Fruit fly (Drosophila melanogaster) whole organism, adult: Measurements from ENCODE around the gene CG45218.
A peak's percentile ranks its signal among the peaks of the same experiment; 100 is the strongest.

Experiments
- CG11617 ChIP-seq: fragments of 200-800 bp; sonication (Bioruptor generic); optimal IDR thresholded peaks from 2 replicates; lab custom pipeline; 2017; ENCODE audit warnings: mild to moderate bottlenecking, missing biosample characterization, missing genetic modification reagents, missing genetic modification characterization
- CG12768 ChIP-seq: fragments of 200-800 bp; sonication (Bioruptor generic); optimal IDR thresholded peaks from 2 replicates; lab custom pipeline; 2017; ENCODE audit warnings: missing biosample characterization, missing genetic modification characterization, mild to moderate bottlenecking, moderate library complexity, missing genetic modification reagents
- CG14711 ChIP-seq: fragments of 200-800 bp; sonication (Bioruptor generic); optimal IDR thresholded peaks from 2 replicates; lab custom pipeline; 2018; ENCODE audit warnings: missing biosample characterization, mild to moderate bottlenecking, missing genetic modification characterization, moderate library complexity
- CG1620 ChIP-seq: fragments of 200-800 bp; sonication (Bioruptor generic); optimal IDR thresholded peaks from 2 replicates; lab custom pipeline; 2016; ENCODE audit warnings: missing biosample characterization, missing genetic modification characterization
- CG33017 ChIP-seq: fragments of 200-800 bp; sonication (Bioruptor generic); optimal IDR thresholded peaks from 2 replicates; lab custom pipeline; 2018; ENCODE audit warnings: missing biosample characterization, mild to moderate bottlenecking, missing genetic modification characterization, moderate library complexity
- CG5204 ChIP-seq: fragments of 200-800 bp; sonication (Bioruptor generic); optimal IDR thresholded peaks from 2 replicates; lab custom pipeline; 2016; ENCODE audit warnings: missing biosample characterization, missing genetic modification characterization
- CG7045 ChIP-seq: fragments of 200-800 bp; sonication (Bioruptor generic); optimal IDR thresholded peaks from 2 replicates; lab custom pipeline; 2017; ENCODE audit warnings: missing biosample characterization, mild to moderate bottlenecking, missing genetic modification characterization
- CG7101 ChIP-seq: fragments of 200-800 bp; sonication (Bioruptor generic); optimal IDR thresholded peaks from 2 replicates; lab custom pipeline; 2018; ENCODE audit warnings: missing biosample characterization, mild to moderate bottlenecking, missing genetic modification characterization, moderate library complexity
- Clk ChIP-seq: fragments of 200-800 bp; sonication (Bioruptor generic); optimal IDR thresholded peaks from 2 replicates; lab custom pipeline; 2017; ENCODE audit warnings: missing biosample characterization, missing genetic modification characterization
- Crg-1 ChIP-seq: fragments of 200-800 bp; sonication (Bioruptor generic); optimal IDR thresholded peaks from 2 replicates; lab custom pipeline; 2016; ENCODE audit warnings: missing biosample characterization, missing genetic modification characterization
- Hr96 ChIP-seq: fragments of 200-800 bp; sonication (Bioruptor generic); optimal IDR thresholded peaks from 2 replicates; lab custom pipeline; 2016; ENCODE audit warnings: missing biosample characterization, missing genetic modification characterization
- Mnt ChIP-seq: fragments of 200-800 bp; sonication (Bioruptor generic); optimal IDR thresholded peaks from 2 replicates; lab custom pipeline; 2016; ENCODE audit warnings: missing biosample characterization, mild to moderate bottlenecking, missing genetic modification characterization
- bab1 ChIP-seq: fragments of 200-800 bp; sonication (Bioruptor generic); optimal IDR thresholded peaks from 3 replicates; lab custom pipeline; 2019; ENCODE audit warnings: missing biosample characterization, mild to moderate bottlenecking, missing genetic modification characterization, moderate library complexity
- cic ChIP-seq: fragments of 200-800 bp; sonication (Bioruptor generic); optimal IDR thresholded peaks from 2 replicates; lab custom pipeline; 2017; ENCODE audit warnings: missing biosample characterization, mild to moderate bottlenecking, missing genetic modification characterization, moderate library complexity
- cnc ChIP-seq, 2 experiments: fragments of >200 bp; optimal IDR thresholded peaks; 2 replicates each; lab custom pipeline; 2017
- kay ChIP-seq: fragments of 200-800 bp; sonication (Bioruptor generic); peaks from one replicate; lab custom pipeline; 2016; ENCODE audit warnings: missing biosample characterization, missing genetic modification characterization, borderline replicate concordance
- ovo ChIP-seq: fragments of 200-800 bp; sonication (Bioruptor generic); optimal IDR thresholded peaks from 2 replicates; lab custom pipeline; 2016; ENCODE audit warnings: missing biosample characterization, missing genetic modification characterization
- pad ChIP-seq: fragments of 200-800 bp; sonication (Bioruptor generic); optimal IDR thresholded peaks from 3 replicates; lab custom pipeline; 2017; ENCODE audit warnings: missing biosample characterization, missing genetic modification characterization, mild to moderate bottlenecking, moderate library complexity, missing genetic modification reagents
- tj ChIP-seq: fragments of 200-800 bp; sonication (Bioruptor generic); optimal IDR thresholded peaks from 3 replicates; lab custom pipeline; 2017; ENCODE audit warnings: missing biosample characterization, mild to moderate bottlenecking, missing genetic modification characterization, moderate library complexity
- toe ChIP-seq: fragments of 200-800 bp; sonication (Bioruptor generic); optimal IDR thresholded peaks from 2 replicates; lab custom pipeline; 2016; ENCODE audit warnings: missing biosample characterization, missing genetic modification characterization

The CG45218 gene

dm6 chr3R:15313836-15314235 lies 23.2 kb upstream of the CG45218 start:
- TF ChIP-seq Crg-1 (GFP tag; lab: Kevin White, UChicago) (no peak), bab1 (GFP tag; lab: Kevin White, UChicago) (no peak), ovo (GFP tag; lab: Kevin White, UChicago) (no peak), CG14711 (tag; lab: Kevin White, UChicago) (no peak), CG5204 (GFP tag; lab: Kevin White, UChicago) (no peak), CG11617 (GFP tag; lab: Kevin White, UChicago) (no peak), CG1620 (GFP tag; lab: Kevin White, UChicago) (no peak), Mnt (GFP tag; lab: Kevin White, UChicago) (no peak), tj (GFP tag; lab: Kevin White, UChicago) (no peak), CG7101 (no peak), cnc (optimal IDR thresholded peaks at IDR 0.05; lab: Kevin White, UChicago) (no peak), Hr96 (GFP tag; lab: Kevin White, UChicago) (no peak), cic (no peak), CG12768 (GFP tag; lab: Kevin White, UChicago) (no peak)

- no peak for TF ChIP-seq CG7045
- TF ChIP-seq CG14711 (tag; lab: Kevin White, UChicago), result no peak
- TF ChIP-seq Crg-1 (GFP tag; lab: Kevin White, UChicago), result no peak
- no peak for TF ChIP-seq kay (GFP tag; lab: Kevin White, UChicago)
- TF ChIP-seq CG12768 (GFP tag; lab: Kevin White, UChicago), result no peak
- no peak for TF ChIP-seq bab1 (GFP tag; lab: Kevin White, UChicago)
- TF ChIP-seq Mnt (GFP tag; lab: Kevin White, UChicago), result no peak
- TF ChIP-seq cic, result no peak
- no peak for TF ChIP-seq CG5204 (GFP tag; lab: Kevin White, UChicago)
- no peak for TF ChIP-seq tj (GFP tag; lab: Kevin White, UChicago)
These were observed 20.1 kb upstream of the CG45218 start for dm6 chr3R:15310695-15311094.

DNA sequence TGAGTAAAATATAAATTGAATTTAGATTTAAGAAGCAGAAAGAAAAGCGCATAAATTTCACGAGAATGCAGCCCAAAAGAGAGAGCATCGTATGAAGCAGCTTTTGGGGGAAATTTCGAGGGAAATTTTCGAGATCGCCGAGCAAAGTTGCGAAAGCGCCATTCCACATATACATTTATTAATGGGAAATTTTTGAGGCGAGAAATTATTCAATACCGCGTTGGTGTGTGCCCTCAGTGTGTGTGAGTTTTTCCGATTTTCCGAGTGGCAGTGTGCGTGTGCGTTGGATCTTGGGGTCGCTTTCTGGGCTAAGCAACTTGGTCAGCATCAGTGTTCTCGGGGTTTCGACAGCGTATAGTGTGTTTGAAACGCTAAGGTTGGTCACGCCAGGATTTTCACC lies 19.3 kb upstream of the CG45218 start, which contains the start of gene Tm2:
Gene Tm2, plus strand, starts transcription at position 270 of the 400 bp plus-strand sequence.
- TF ChIP-seq CG14711 (tag; lab: Kevin White, UChicago) (no peak), kay (GFP tag; lab: Kevin White, UChicago) (no peak), cic (no peak), pad (GFP tag; lab: Kevin White, UChicago) (no peak), tj (GFP tag; lab: Kevin White, UChicago) (no peak), CG12768 (GFP tag; lab: Kevin White, UChicago) (no peak), toe (GFP tag; lab: Kevin White, UChicago) (no peak), CG1620 (GFP tag; lab: Kevin White, UChicago) (no peak)

dm6 chr3R:15305246-15305645 lies 14.6 kb upstream of the CG45218 start:
- TF ChIP-seq CG1620 (GFP tag; lab: Kevin White, UChicago) (no peak), pad (GFP tag; lab: Kevin White, UChicago) (no peak), CG5204 (GFP tag; lab: Kevin White, UChicago) (no peak), CG11617 (GFP tag; lab: Kevin White, UChicago) (no peak), Clk (GFP tag; lab: Kevin White, UChicago) (no peak), Mnt (GFP tag; lab: Kevin White, UChicago) (no peak), cnc (optimal IDR thresholded peaks at IDR 0.05; lab: Kevin White, UChicago) (no peak), CG12768 (GFP tag; lab: Kevin White, UChicago) (no peak), bab1 (GFP tag; lab: Kevin White, UChicago) (no peak), CG7101 (no peak), toe (GFP tag; lab: Kevin White, UChicago) (no peak), Hr96 (GFP tag; lab: Kevin White, UChicago) (no peak), kay (GFP tag; lab: Kevin White, UChicago) (no peak), CG14711 (tag; lab: Kevin White, UChicago) (no peak), CG7045 (no peak)

DNA sequence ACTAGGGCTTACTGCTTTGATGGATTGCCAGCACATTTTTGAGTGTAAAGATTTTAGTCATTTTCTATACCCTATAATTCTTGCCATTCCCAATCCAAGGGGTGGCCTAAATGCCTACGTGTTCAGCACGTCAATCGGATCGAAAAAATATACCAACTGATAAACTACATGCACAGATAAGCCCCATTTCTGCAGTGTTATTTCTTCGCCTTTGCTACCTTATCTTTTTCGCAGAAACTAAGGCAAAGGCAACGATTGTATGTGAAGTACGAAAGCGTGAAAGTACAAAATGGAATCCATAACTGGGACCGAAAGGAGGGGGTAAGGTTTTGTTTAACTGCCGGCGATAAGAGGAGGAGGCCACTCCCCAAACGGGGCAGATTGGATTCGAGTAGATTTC lies 7.3 kb upstream of the CG45218 start:
- peak; percentile 50 for TF ChIP-seq cic
- TF ChIP-seq pad (GFP tag; lab: Kevin White, UChicago), result peak; percentile 26
- peak; percentile 95 for TF ChIP-seq kay (GFP tag; lab: Kevin White, UChicago)
- TF ChIP-seq CG7045, result no peak
- TF ChIP-seq Mnt (GFP tag; lab: Kevin White, UChicago), result peak; percentile 45
- no peak for TF ChIP-seq CG11617 (GFP tag; lab: Kevin White, UChicago)
- peak; percentile 36 for TF ChIP-seq CG12768 (GFP tag; lab: Kevin White, UChicago)
- TF ChIP-seq CG5204 (GFP tag; lab: Kevin White, UChicago), result no peak

dm6 chr3R:15293878-15294350 lies 3.3 kb upstream of the CG45218 start:
- TF ChIP-seq CG11617 (GFP tag; lab: Kevin White, UChicago) (no peak), Crg-1 (GFP tag; lab: Kevin White, UChicago) (no peak), Clk (GFP tag; lab: Kevin White, UChicago) (no peak), toe (GFP tag; lab: Kevin White, UChicago) (no peak), Mnt (GFP tag; lab: Kevin White, UChicago) (no peak), CG7045 (no peak), CG33017 (tag; lab: Kevin White, UChicago) (no peak), CG1620 (GFP tag; lab: Kevin White, UChicago) (no peak), ovo (GFP tag; lab: Kevin White, UChicago) (no peak), CG7101 (no peak), Hr96 (GFP tag; lab: Kevin White, UChicago) (no peak), CG12768 (GFP tag; lab: Kevin White, UChicago) (no peak), cic (no peak), tj (GFP tag; lab: Kevin White, UChicago) (no peak), CG5204 (GFP tag; lab: Kevin White, UChicago) (no peak), bab1 (GFP tag; lab: Kevin White, UChicago) (no peak), pad (GFP tag; lab: Kevin White, UChicago) (no peak), kay (GFP tag; lab: Kevin White, UChicago) (no peak), cnc (optimal IDR thresholded peaks at IDR 0.05; lab: Kevin White, UChicago) (no peak), CG14711 (tag; lab: Kevin White, UChicago) (no peak)
